Fruit fly (Drosophila melanogaster) whole organism, embryonic: ENCODE results near the gene CG13667.

ENCODE experiments used
- ATbp ChIP-seq: fragments of 200-800 bp; sonication (Bioruptor generic); optimal IDR thresholded peaks from 2 replicates; lab custom pipeline; 2017; ENCODE audit warnings: missing biosample characterization, mild to moderate bottlenecking, missing genetic modification characterization, missing genetic modification reagents
- Asciz ChIP-seq: fragments of 200-800 bp; sonication (Bioruptor generic); optimal IDR thresholded peaks from 2 replicates; lab custom pipeline; 2017; ENCODE audit warnings: missing biosample characterization, mild to moderate bottlenecking, missing genetic modification characterization, missing genetic modification reagents
- Awh ChIP-seq: fragments of 200-800 bp; sonication (Bioruptor generic); IDR thresholded peaks from 2 replicates; pipeline ENCODE4, ENCODE4 v1.3.6; 2022; ENCODE audit warnings: missing biosample characterization, missing genetic modification characterization
- Blimp-1 ChIP-seq: fragments of 200-800 bp; sonication (Bioruptor generic); optimal IDR thresholded peaks from 3 replicates; lab custom pipeline; 2018; ENCODE audit warnings: missing biosample characterization, missing genetic modification characterization, mild to moderate bottlenecking, moderate library complexity, missing genetic modification reagents
- CG10267 ChIP-seq: fragments of 200-800 bp; sonication (Bioruptor generic); optimal IDR thresholded peaks from 2 replicates; lab custom pipeline; 2018; ENCODE audit warnings: missing biosample characterization, mild to moderate bottlenecking, missing genetic modification characterization, moderate library complexity
- CG10431 ChIP-seq: fragments of 200-800 bp; sonication (Bioruptor generic); optimal IDR thresholded peaks from 3 replicates; lab custom pipeline; 2018; ENCODE audit warnings: missing biosample characterization, mild to moderate bottlenecking, missing genetic modification characterization
- CG10979 ChIP-seq: fragments of 200-800 bp; sonication (Bioruptor generic); optimal IDR thresholded peaks from 2 replicates; lab custom pipeline; 2018; ENCODE audit warnings: missing biosample characterization, mild to moderate bottlenecking, missing genetic modification characterization, moderate library complexity
- CG11723 ChIP-seq: fragments of 200-800 bp; sonication (Bioruptor generic); optimal IDR thresholded peaks from 2 replicates; lab custom pipeline; 2017; ENCODE audit warnings: missing biosample characterization, mild to moderate bottlenecking, missing genetic modification characterization
- CG15514 ChIP-seq: fragments of 200-800 bp; sonication (Bioruptor generic); optimal IDR thresholded peaks from 3 replicates; lab custom pipeline; 2017; ENCODE audit warnings: missing biosample characterization, missing genetic modification characterization, mild to moderate bottlenecking, moderate library complexity, missing genetic modification reagents
- CG15601 ChIP-seq: fragments of 200-800 bp; sonication (Bioruptor generic); optimal IDR thresholded peaks from 3 replicates; lab custom pipeline; 2019; ENCODE audit warnings: missing biosample characterization, mild to moderate bottlenecking, missing genetic modification characterization, moderate library complexity
- CG1603 ChIP-seq: fragments of 200-800 bp; sonication (Bioruptor generic); optimal IDR thresholded peaks from 2 replicates; lab custom pipeline; 2019; ENCODE audit warnings: missing biosample characterization, mild to moderate bottlenecking, missing genetic modification characterization, moderate library complexity
- CG17359 ChIP-seq: fragments of 200-800 bp; sonication (Bioruptor generic); optimal IDR thresholded peaks from 3 replicates; lab custom pipeline; 2018; ENCODE audit warnings: missing biosample characterization, mild to moderate bottlenecking, missing genetic modification characterization, moderate library complexity
- CG17361 ChIP-seq: fragments of 200-800 bp; sonication (Bioruptor generic); IDR thresholded peaks from 3 replicates; pipeline ENCODE4 v1.3.6; 2022; ENCODE audit warnings: missing biosample characterization, missing genetic modification characterization
- CG1792 ChIP-seq: fragments of 200-800 bp; sonication (Bioruptor generic); optimal IDR thresholded peaks from 2 replicates; lab custom pipeline; 2016; ENCODE audit warnings: missing biosample characterization, missing genetic modification characterization
- CG18262 ChIP-seq: fragments of 200-800 bp; optimal IDR thresholded peaks from 3 replicates; lab custom pipeline; 2019; ENCODE audit warnings: missing biosample characterization, mild to moderate bottlenecking, missing genetic modification characterization, moderate library complexity
- CG2202 ChIP-seq: fragments of 200-800 bp; sonication (Bioruptor generic); optimal IDR thresholded peaks from 2 replicates; lab custom pipeline; 2018; ENCODE audit warnings: missing biosample characterization, mild to moderate bottlenecking, missing genetic modification characterization
- CG2875 ChIP-seq: fragments of 200-800 bp; sonication (Bioruptor generic); optimal IDR thresholded peaks from 2 replicates; lab custom pipeline; 2017; ENCODE audit warnings: missing biosample characterization, mild to moderate bottlenecking, missing genetic modification characterization, missing genetic modification reagents
- CG32767 ChIP-seq: fragments of 200-800 bp; sonication (Bioruptor generic); IDR thresholded peaks from 2 replicates; pipeline ENCODE4 v1.3.6; 2022; ENCODE audit warnings: missing biosample characterization, missing genetic modification characterization
- CG32772 ChIP-seq: fragments of 200-800 bp; sonication (Bioruptor generic); IDR thresholded peaks from 2 replicates; pipeline ENCODE4 v1.3.6; 2022; ENCODE audit warnings: missing biosample characterization, missing genetic modification characterization
- CG3281 ChIP-seq: fragments of 200-800 bp; sonication (Bioruptor generic); optimal IDR thresholded peaks from 3 replicates; lab custom pipeline; 2017; ENCODE audit warnings: missing biosample characterization, mild to moderate bottlenecking, missing genetic modification characterization
- CG34422 ChIP-seq: fragments of 200-800 bp; sonication (Bioruptor generic); IDR thresholded peaks from 3 replicates; pipeline ENCODE4 v1.3.6; 2022; ENCODE audit warnings: missing biosample characterization, missing genetic modification characterization
- CG3838 ChIP-seq: fragments of 200-800 bp; sonication (Bioruptor generic); optimal IDR thresholded peaks from 3 replicates; lab custom pipeline; 2016; ENCODE audit warnings: missing biosample characterization, missing genetic modification characterization
- CG4707 ChIP-seq: fragments of 200-800 bp; sonication (Bioruptor generic); optimal IDR thresholded peaks from 2 replicates; lab custom pipeline; 2018; ENCODE audit warnings: missing biosample characterization, mild to moderate bottlenecking, missing genetic modification characterization, moderate library complexity
- CG6254 ChIP-seq: fragments of 200-800 bp; sonication (Bioruptor generic); optimal IDR thresholded peaks from 3 replicates; lab custom pipeline; 2017; ENCODE audit warnings: mild to moderate bottlenecking, missing biosample characterization, missing genetic modification reagents, missing genetic modification characterization
- CG6791 ChIP-seq: fragments of 200-800 bp; sonication (Bioruptor generic); IDR thresholded peaks from 3 replicates; pipeline ENCODE4 v1.3.6; 2022; ENCODE audit warnings: missing biosample characterization, missing genetic modification characterization; ENCODE audit not compliant: partially characterized antibody
- CG7556 ChIP-seq: fragments of 200-800 bp; sonication (Bioruptor generic); optimal IDR thresholded peaks from 2 replicates; lab custom pipeline; 2017; ENCODE audit warnings: missing biosample characterization, mild to moderate bottlenecking, missing genetic modification characterization
- CG8388 ChIP-seq: fragments of 200-800 bp; sonication (Bioruptor generic); optimal IDR thresholded peaks from 2 replicates; lab custom pipeline; 2019; ENCODE audit warnings: missing biosample characterization, mild to moderate bottlenecking, missing genetic modification characterization, moderate library complexity
- CG8924 ChIP-seq: fragments of 200-800 bp; optimal IDR thresholded peaks from 3 replicates; lab custom pipeline; 2019; ENCODE audit warnings: missing biosample characterization, mild to moderate bottlenecking, missing genetic modification characterization, moderate library complexity
- Dp ChIP-seq: fragments of 200-800 bp; sonication (Bioruptor generic); optimal IDR thresholded peaks from 2 replicates; lab custom pipeline; 2018; ENCODE audit warnings: missing biosample characterization, mild to moderate bottlenecking, missing genetic modification characterization, moderate library complexity
- HLHmδ ChIP-seq: fragments of 200-800 bp; sonication (Bioruptor generic); optimal IDR thresholded peaks from 2 replicates; lab custom pipeline; 2018; ENCODE audit warnings: missing biosample characterization, mild to moderate bottlenecking, missing genetic modification characterization, moderate library complexity
- MTF-1 ChIP-seq: fragments of 200-800 bp; sonication (Bioruptor generic); optimal IDR thresholded peaks from 2 replicates; lab custom pipeline; 2018; ENCODE audit warnings: missing biosample characterization, mild to moderate bottlenecking, missing genetic modification characterization, borderline replicate concordance
- Stat92E ChIP-seq, 3 experiments: fragments of >200 bp in 2 of 3; fragments of 200-800 bp in 1 of 3; sonication (Bioruptor generic) in 1 of 3; optimal IDR thresholded peaks; 2 replicates each; lab custom pipeline; 2017 to 2019; ENCODE audit warnings: missing biosample characterization in 3 of 3, missing genetic modification characterization in 3 of 3, mild to moderate bottlenecking in 1 of 3, moderate library complexity in 1 of 3
- Taf1 ChIP-seq: fragments of 200-800 bp; sonication (Bioruptor generic); IDR thresholded peaks from 2 replicates; pipeline ENCODE4 v1.3.6; 2022; ENCODE audit warnings: missing biosample characterization, missing genetic modification characterization
- bowl ChIP-seq: fragments of 200-800 bp; sonication (Bioruptor generic); IDR thresholded peaks from 2 replicates; pipeline ENCODE4 v1.3.6; 2022; ENCODE audit warnings: missing biosample characterization, missing genetic modification characterization
- bsh ChIP-seq, 2 experiments: fragments of 200-800 bp; sonication (Bioruptor generic); optimal IDR thresholded peaks; 2 replicates each; lab custom pipeline; 2017 to 2018; ENCODE audit warnings: mild to moderate bottlenecking in 2 of 2, missing biosample characterization in 2 of 2, missing genetic modification characterization in 2 of 2, moderate library complexity in 1 of 2
- chm ChIP-seq: fragments of 200-800 bp; sonication (Bioruptor generic); IDR thresholded peaks from 2 replicates; pipeline ENCODE4 v1.3.6; 2022; ENCODE audit warnings: missing biosample characterization, missing genetic modification characterization
- ci ChIP-seq: fragments of 200-800 bp; sonication (Bioruptor generic); IDR thresholded peaks from 3 replicates; pipeline ENCODE4 v1.3.6; 2022; ENCODE audit warnings: missing biosample characterization, missing genetic modification characterization
- crp ChIP-seq, 2 experiments: fragments of 200-800 bp; sonication (Bioruptor generic); optimal IDR thresholded peaks; 2 replicates in 1 of 2; 3 replicates in 1 of 2; lab custom pipeline; 2017; ENCODE audit warnings: missing biosample characterization in 2 of 2, missing genetic modification characterization in 2 of 2, mild to moderate bottlenecking in 1 of 2, moderate library complexity in 1 of 2
- dmrt11E ChIP-seq: fragments of 200-800 bp; sonication (Bioruptor generic); optimal IDR thresholded peaks from 3 replicates; lab custom pipeline; 2018; ENCODE audit warnings: missing biosample characterization, mild to moderate bottlenecking, missing genetic modification characterization, moderate library complexity
- fd64A ChIP-seq: fragments of 200-800 bp; sonication (Bioruptor generic); optimal IDR thresholded peaks from 3 replicates; lab custom pipeline; 2018; ENCODE audit warnings: missing biosample characterization, mild to moderate bottlenecking, missing genetic modification characterization
- gem ChIP-seq: fragments of 200-800 bp; sonication (Bioruptor generic); optimal IDR thresholded peaks from 2 replicates; lab custom pipeline; 2019; ENCODE audit warnings: missing biosample characterization, mild to moderate bottlenecking, missing genetic modification characterization, moderate library complexity
- gsb-n ChIP-seq: fragments of 200-800 bp; sonication (Bioruptor generic); optimal IDR thresholded peaks from 3 replicates; lab custom pipeline; 2018; ENCODE audit warnings: missing biosample characterization, mild to moderate bottlenecking, missing genetic modification characterization
- her ChIP-seq: fragments of 200-800 bp; sonication (Bioruptor generic); optimal IDR thresholded peaks from 2 replicates; lab custom pipeline; 2016; ENCODE audit warnings: missing biosample characterization, missing genetic modification characterization
- kni ChIP-seq: fragments of 200-800 bp; sonication (Bioruptor generic); optimal IDR thresholded peaks from 3 replicates; lab custom pipeline; 2017; ENCODE audit warnings: mild to moderate bottlenecking, missing biosample characterization, missing genetic modification reagents, missing genetic modification characterization
- lola ChIP-seq, 3 experiments: fragments of >200 bp in 2 of 3; fragments of 200-800 bp in 1 of 3; sonication (Bioruptor generic) in 1 of 3; optimal IDR thresholded peaks; 2 replicates each; lab custom pipeline; 2017 to 2019; ENCODE audit warnings: missing biosample characterization in 3 of 3, missing genetic modification characterization in 3 of 3, mild to moderate bottlenecking in 1 of 3, moderate library complexity in 1 of 3
- p53 ChIP-seq: fragments of 200-800 bp; sonication (Bioruptor generic); optimal IDR thresholded peaks from 2 replicates; lab custom pipeline; 2016; ENCODE audit warnings: missing biosample characterization, missing genetic modification characterization
- sens ChIP-seq: fragments of 200-800 bp; sonication (Bioruptor generic); peaks from one replicate; lab custom pipeline; 2016; ENCODE audit warnings: missing biosample characterization, missing genetic modification characterization
- slbo ChIP-seq: fragments of 200-800 bp; sonication (Bioruptor generic); IDR thresholded peaks from 2 replicates; pipeline ENCODE4 v1.3.6; 2022; ENCODE audit warnings: missing biosample characterization, missing genetic modification characterization
- wek ChIP-seq: fragments of 200-800 bp; sonication (Bioruptor generic); optimal IDR thresholded peaks from 3 replicates; lab custom pipeline; 2018; ENCODE audit warnings: missing biosample characterization, mild to moderate bottlenecking, missing genetic modification characterization, moderate library complexity

Gene CG13667

DNA sequence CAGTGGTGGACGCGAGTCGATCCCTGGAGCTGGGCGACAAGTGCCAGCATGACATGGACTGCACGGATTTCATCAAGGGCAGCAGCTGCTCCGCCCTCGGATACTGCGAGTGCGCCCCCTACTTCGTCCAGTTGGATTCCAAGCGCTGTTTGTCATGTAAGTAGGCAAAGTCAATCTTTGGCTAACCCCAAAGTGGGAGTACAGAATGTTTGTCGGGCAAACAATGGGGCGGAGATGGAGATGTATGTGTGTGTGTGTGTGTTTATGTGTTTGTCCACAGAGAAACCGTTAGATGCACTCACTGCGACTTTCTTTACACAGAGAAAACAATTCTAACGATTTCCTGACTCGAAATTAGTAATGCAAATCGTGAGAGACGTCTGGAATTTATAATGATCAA lies 26.1 kb upstream of the CG13667 start:
- TF ChIP-seq CG17359 (tag; lab: Kevin White, UChicago) (peak; percentile 4), CG3281 (GFP tag; lab: Kevin White, UChicago) (no peak), Blimp-1 (GFP tag; lab: Kevin White, UChicago) (peak; percentile 46), CG8924 (tag; lab: Kevin White, UChicago) (no peak), CG6791 (no peak), CG11723 (GFP tag; lab: Kevin White, UChicago) (no peak), CG4707 (GFP tag; lab: Kevin White, UChicago) (peak; percentile 21), CG1603 (peak; percentile 63), CG10267 (tag; lab: Kevin White, UChicago) (no peak), CG2875 (peak; percentile 39), Dp (GFP tag; lab: Kevin White, UChicago) (no peak), bowl (GFP tag; lab: Robert Waterston, UW) (no peak), CG2202 (tag; lab: Kevin White, UChicago) (peak; percentile 49), chm (GFP tag; lab: Robert Waterston, UW) (peak; percentile 27; the same call in 1 of the 2 replicates), CG6254 (GFP tag; lab: Kevin White, UChicago) (peak; percentile 29), CG3838 (GFP tag; lab: Kevin White, UChicago) (no peak), CG7556 (GFP tag; lab: Kevin White, UChicago) (no peak), CG10979 (tag; lab: Kevin White, UChicago) (no peak), CG10431 (GFP tag; lab: Kevin White, UChicago) (peak; percentile 9), CG32767 (GFP tag; lab: Robert Waterston, UW) (no peak), Stat92E (GFP tag; optimal IDR thresholded peaks at IDR 0.05; lab: Kevin White, UChicago) (no peak), HLHmδ (GFP tag; lab: Kevin White, UChicago) (peak; percentile 55), bsh (GFP tag; optimal IDR thresholded peaks at IDR 0.05; lab: Kevin White, UChicago) (peak in 1 of 2 experiments; percentile 62), ci (GFP tag; lab: Robert Waterston, UW) (peak; percentile 50; the same call in 2 of the 3 replicates), p53 (GFP tag; lab: Kevin White, UChicago) (no peak), wek (GFP tag; lab: Kevin White, UChicago) (peak; percentile 36), slbo (GFP tag; lab: Robert Waterston, UW) (peak; percentile 27; the same call in 1 of the 2 replicates), CG34422 (GFP tag; lab: Robert Waterston, UW) (no peak), her (GFP tag; lab: Kevin White, UChicago) (no peak), Awh (GFP tag; lab: Robert Waterston, UW) (0 out of 2 replicates have a peak, but pooled peaks have one; percentile 11), CG8388 (peak; percentile 26), CG1792 (no peak), Asciz (GFP tag; lab: Kevin White, UChicago) (peak; percentile 7), CG18262 (tag; lab: Kevin White, UChicago) (peak; percentile 7), ATbp (GFP tag; lab: Kevin White, UChicago) (peak; percentile 57), CG15601 (tag; lab: Kevin White, UChicago) (peak; percentile 34), CG17361 (no peak), dmrt11E (peak; percentile 38), MTF-1 (GFP tag; lab: Kevin White, UChicago) (peak; percentile 34), CG15514 (GFP tag; lab: Kevin White, UChicago) (no peak), crp (GFP tag; optimal IDR thresholded peaks at IDR 0.05; lab: Kevin White, UChicago) (no peak), gsb-n (peak; percentile 59), sens (GFP tag; lab: Kevin White, UChicago) (peak; percentile 73), kni (peak; percentile 48), gem (peak; percentile 2), fd64A (GFP tag; lab: Kevin White, UChicago) (peak; percentile 55), CG32772 (GFP tag; lab: Robert Waterston, UW) (no peak), lola (GFP tag; optimal IDR thresholded peaks at IDR 0.05; lab: Kevin White, UChicago) (peak in 1 of 3 experiments; percentile 9), Taf1 (GFP tag; lab: Robert Waterston, UW) (no peak)
